Fruit fly (Drosophila melanogaster) whole organism, embryonic: ENCODE measurements around the gene CG3603.
A peak's percentile ranks its signal among the peaks of the same experiment; 100 is the strongest.

Source experiments
- Asciz ChIP-seq: fragments of 200-800 bp; sonication (Bioruptor generic); optimal IDR thresholded peaks from 2 replicates; lab custom pipeline; 2017; ENCODE audit warnings: missing biosample characterization, mild to moderate bottlenecking, missing genetic modification characterization, missing genetic modification reagents
- C15 ChIP-seq: fragments of 200-800 bp; sonication (Bioruptor generic); IDR thresholded peaks from 3 replicates; pipeline ENCODE4 v1.3.6; 2022; ENCODE audit warnings: missing biosample characterization, missing genetic modification characterization
- CG10267 ChIP-seq: fragments of 200-800 bp; sonication (Bioruptor generic); optimal IDR thresholded peaks from 2 replicates; lab custom pipeline; 2018; ENCODE audit warnings: missing biosample characterization, mild to moderate bottlenecking, missing genetic modification characterization, moderate library complexity
- CG10543 ChIP-seq: fragments of 200-800 bp; sonication (Bioruptor generic); optimal IDR thresholded peaks from 3 replicates; lab custom pipeline; 2017; ENCODE audit warnings: missing biosample characterization, mild to moderate bottlenecking, missing genetic modification characterization, moderate library complexity
- CG10565 ChIP-seq: fragments of 200-800 bp; sonication (Bioruptor generic); optimal IDR thresholded peaks from 3 replicates; lab custom pipeline; 2016; ENCODE audit warnings: missing biosample characterization, mild to moderate bottlenecking, missing genetic modification characterization
- CG11695 ChIP-seq: fragments of 200-800 bp; sonication (Bioruptor generic); IDR thresholded peaks from 3 replicates; pipeline ENCODE4 v1.3.6; 2022; ENCODE audit warnings: missing biosample characterization, missing genetic modification characterization
- CG11723 ChIP-seq: fragments of 200-800 bp; sonication (Bioruptor generic); optimal IDR thresholded peaks from 2 replicates; lab custom pipeline; 2017; ENCODE audit warnings: missing biosample characterization, mild to moderate bottlenecking, missing genetic modification characterization
- CG1603 ChIP-seq: fragments of 200-800 bp; sonication (Bioruptor generic); optimal IDR thresholded peaks from 2 replicates; lab custom pipeline; 2019; ENCODE audit warnings: missing biosample characterization, mild to moderate bottlenecking, missing genetic modification characterization, moderate library complexity
- CG16779 ChIP-seq: fragments of 200-800 bp; sonication (Bioruptor generic); IDR thresholded peaks from 2 replicates; pipeline ENCODE4 v1.3.6; 2022; ENCODE audit warnings: missing biosample characterization, missing genetic modification characterization
- CG17186 ChIP-seq: fragments of 200-800 bp; sonication (Bioruptor generic); optimal IDR thresholded peaks from 3 replicates; lab custom pipeline; 2017; ENCODE audit warnings: missing biosample characterization, missing genetic modification reagents, missing genetic modification characterization
- CG18262 ChIP-seq: fragments of 200-800 bp; optimal IDR thresholded peaks from 3 replicates; lab custom pipeline; 2019; ENCODE audit warnings: missing biosample characterization, mild to moderate bottlenecking, missing genetic modification characterization, moderate library complexity
- CG18476 ChIP-seq: fragments of 200-800 bp; sonication (Bioruptor generic); optimal IDR thresholded peaks from 2 replicates; lab custom pipeline; 2016; ENCODE audit warnings: missing biosample characterization, mild to moderate bottlenecking, missing genetic modification characterization
- CG31388 ChIP-seq: fragments of 200-800 bp; sonication (Bioruptor generic); optimal IDR thresholded peaks from 2 replicates; lab custom pipeline; 2016; ENCODE audit warnings: missing biosample characterization, missing genetic modification characterization
- CG3281 ChIP-seq: fragments of 200-800 bp; sonication (Bioruptor generic); optimal IDR thresholded peaks from 3 replicates; lab custom pipeline; 2017; ENCODE audit warnings: missing biosample characterization, mild to moderate bottlenecking, missing genetic modification characterization
- CG4424 ChIP-seq: fragments of 200-800 bp; sonication (Bioruptor generic); optimal IDR thresholded peaks from 3 replicates; lab custom pipeline; 2016; ENCODE audit warnings: missing biosample characterization, missing genetic modification characterization
- CG4820 ChIP-seq: fragments of 200-800 bp; sonication (Bioruptor generic); optimal IDR thresholded peaks from 3 replicates; lab custom pipeline; 2016; ENCODE audit warnings: missing biosample characterization, missing genetic modification characterization
- CG5245 ChIP-seq: fragments of 200-800 bp; sonication (Bioruptor generic); optimal IDR thresholded peaks from 3 replicates; lab custom pipeline; 2016; ENCODE audit warnings: missing biosample characterization, missing genetic modification characterization
- CG6272 ChIP-seq: fragments of 200-800 bp; sonication (Bioruptor generic); IDR thresholded peaks from 2 replicates; pipeline ENCODE4 v1.3.6; 2022; ENCODE audit warnings: missing biosample characterization, missing genetic modification characterization
- CG6791 ChIP-seq: fragments of 200-800 bp; sonication (Bioruptor generic); IDR thresholded peaks from 3 replicates; pipeline ENCODE4 v1.3.6; 2022; ENCODE audit warnings: missing biosample characterization, missing genetic modification characterization; ENCODE audit not compliant: partially characterized antibody
- CG7556 ChIP-seq: fragments of 200-800 bp; sonication (Bioruptor generic); optimal IDR thresholded peaks from 2 replicates; lab custom pipeline; 2017; ENCODE audit warnings: missing biosample characterization, mild to moderate bottlenecking, missing genetic modification characterization
- CG7786 ChIP-seq: fragments of 200-800 bp; sonication (Bioruptor generic); optimal IDR thresholded peaks from 2 replicates; lab custom pipeline; 2016; ENCODE audit warnings: missing biosample characterization, missing genetic modification characterization
- Camta ChIP-seq: fragments of 200-800 bp; sonication (Bioruptor generic); optimal IDR thresholded peaks from 2 replicates; lab custom pipeline; 2016; ENCODE audit warnings: missing biosample characterization, missing genetic modification characterization
- Dek ChIP-seq: fragments of 200-800 bp; sonication (Bioruptor generic); optimal IDR thresholded peaks from 3 replicates; lab custom pipeline; 2019; ENCODE audit warnings: missing biosample characterization, mild to moderate bottlenecking, missing genetic modification characterization, moderate library complexity
- HLH4C ChIP-seq: fragments of 200-800 bp; sonication (Bioruptor generic); IDR thresholded peaks from 3 replicates; pipeline ENCODE4 v1.3.6; 2022; ENCODE audit warnings: missing biosample characterization, missing genetic modification characterization; ENCODE audit not compliant: partially characterized antibody
- HLHmδ ChIP-seq: fragments of 200-800 bp; sonication (Bioruptor generic); optimal IDR thresholded peaks from 2 replicates; lab custom pipeline; 2018; ENCODE audit warnings: missing biosample characterization, mild to moderate bottlenecking, missing genetic modification characterization, moderate library complexity
- Hr51 ChIP-seq, 2 experiments: fragments of 200-800 bp; sonication (Bioruptor generic); optimal IDR thresholded peaks; 2 replicates in 1 of 2; 3 replicates in 1 of 2; lab custom pipeline; 2016 to 2018; ENCODE audit warnings: missing biosample characterization in 2 of 2, missing genetic modification characterization in 2 of 2, mild to moderate bottlenecking in 1 of 2, moderate library complexity in 1 of 2
- Med ChIP-seq: fragments of 200-800 bp; sonication (Bioruptor generic); peaks from one replicate; lab custom pipeline; 2016; ENCODE audit warnings: missing biosample characterization, missing genetic modification characterization, mild to moderate bottlenecking, inconsistent platforms, moderate library complexity
- Nf-YC ChIP-seq: fragments of 200-800 bp; optimal IDR thresholded peaks from 3 replicates; lab custom pipeline; 2019; ENCODE audit warnings: missing biosample characterization, mild to moderate bottlenecking, missing genetic modification characterization, moderate library complexity
- TFAM ChIP-seq: fragments of 200-800 bp; sonication (Bioruptor generic); optimal IDR thresholded peaks from 2 replicates; lab custom pipeline; 2017; ENCODE audit warnings: missing biosample characterization, missing genetic modification characterization, inconsistent platforms
- ato ChIP-seq: fragments of 200-800 bp; sonication (Bioruptor generic); IDR thresholded peaks from 2 replicates; pipeline ENCODE4 v1.3.6; 2022; ENCODE audit warnings: missing biosample characterization, missing genetic modification characterization; ENCODE audit not compliant: partially characterized antibody
- az2 ChIP-seq: fragments of 200-800 bp; sonication (Bioruptor generic); optimal IDR thresholded peaks from 3 replicates; lab custom pipeline; 2016; ENCODE audit warnings: missing biosample characterization, missing genetic modification characterization
- bab2 ChIP-seq: fragments of 200-800 bp; sonication (Bioruptor generic); optimal IDR thresholded peaks from 2 replicates; lab custom pipeline; 2016; ENCODE audit warnings: missing biosample characterization, missing genetic modification characterization
- bcd ChIP-seq: fragments of 200-800 bp; sonication (Bioruptor generic); optimal IDR thresholded peaks from 2 replicates; lab custom pipeline; 2017; ENCODE audit warnings: missing biosample characterization, mild to moderate bottlenecking, missing genetic modification characterization
- cad ChIP-seq: fragments of >200 bp; optimal IDR thresholded peaks from 2 replicates; lab custom pipeline; 2017; ENCODE audit warnings: missing biosample characterization, missing genetic modification characterization
- cas ChIP-seq: fragments of 200-800 bp; sonication (Bioruptor generic); IDR thresholded peaks from 2 replicates; pipeline ENCODE4 v1.3.6; 2022; ENCODE audit warnings: missing biosample characterization, missing genetic modification characterization
- chinmo ChIP-seq: fragments of 200-800 bp; sonication (Bioruptor generic); IDR thresholded peaks from 4 replicates; pipeline ENCODE4 v1.3.6; 2022; ENCODE audit warnings: missing biosample characterization, missing genetic modification characterization; ENCODE audit not compliant: partially characterized antibody
- crol ChIP-seq: fragments of 200-800 bp; sonication (Bioruptor generic); IDR thresholded peaks from 2 replicates; pipeline ENCODE4 v1.3.6; 2022; ENCODE audit warnings: missing biosample characterization, missing genetic modification characterization
- dati ChIP-seq: fragments of 200-800 bp; sonication (Bioruptor generic); IDR thresholded peaks from 2 replicates; pipeline ENCODE4 v1.3.6; 2022; ENCODE audit warnings: missing biosample characterization, missing genetic modification characterization
- dmrt11E ChIP-seq: fragments of 200-800 bp; sonication (Bioruptor generic); optimal IDR thresholded peaks from 3 replicates; lab custom pipeline; 2018; ENCODE audit warnings: missing biosample characterization, mild to moderate bottlenecking, missing genetic modification characterization, moderate library complexity
- esg ChIP-seq: fragments of 200-800 bp; sonication (Bioruptor generic); conservative IDR thresholded peaks from 2 replicates; pipeline ENCODE4 v1.3.6; 2022; ENCODE audit warnings: missing biosample characterization, missing genetic modification characterization
- gcm ChIP-seq: fragments of 200-800 bp; sonication (Bioruptor generic); optimal IDR thresholded peaks from 2 replicates; lab custom pipeline; 2019; ENCODE audit warnings: missing biosample characterization, mild to moderate bottlenecking, missing genetic modification characterization, moderate library complexity
- gem ChIP-seq: fragments of 200-800 bp; sonication (Bioruptor generic); optimal IDR thresholded peaks from 2 replicates; lab custom pipeline; 2019; ENCODE audit warnings: missing biosample characterization, mild to moderate bottlenecking, missing genetic modification characterization, moderate library complexity
- mam ChIP-seq: fragments of 200-800 bp; sonication (Bioruptor generic); optimal IDR thresholded peaks from 3 replicates; lab custom pipeline; 2016; ENCODE audit warnings: missing biosample characterization, missing genetic modification characterization
- otp ChIP-seq: fragments of 200-800 bp; sonication (Bioruptor generic); IDR thresholded peaks from 3 replicates; pipeline ENCODE4, ENCODE4 v1.3.6; 2022; ENCODE audit warnings: missing biosample characterization, missing genetic modification characterization
- pita ChIP-seq: fragments of 200-800 bp; sonication (Bioruptor generic); optimal IDR thresholded peaks from 2 replicates; lab custom pipeline; 2017; ENCODE audit warnings: missing biosample characterization, mild to moderate bottlenecking, missing genetic modification characterization
- pum ChIP-seq: fragments of 200-800 bp; sonication (Bioruptor generic); optimal IDR thresholded peaks from 2 replicates; lab custom pipeline; 2016; ENCODE audit warnings: missing biosample characterization, missing genetic modification characterization
- row ChIP-seq: fragments of 200-800 bp; sonication (Bioruptor generic); IDR thresholded peaks from 3 replicates; pipeline ENCODE4 v1.3.6; 2022; ENCODE audit warnings: missing biosample characterization, missing genetic modification characterization
- scrt ChIP-seq: fragments of 200-800 bp; sonication (Bioruptor generic); optimal IDR thresholded peaks from 2 replicates; lab custom pipeline; 2018; ENCODE audit warnings: missing biosample characterization, mild to moderate bottlenecking, missing genetic modification characterization, moderate library complexity
- so ChIP-seq: fragments of 200-800 bp; sonication (Bioruptor generic); IDR thresholded peaks from 3 replicates; pipeline ENCODE4 v1.3.6; 2022; ENCODE audit warnings: missing biosample characterization, missing genetic modification characterization
- wdn ChIP-seq: fragments of 200-800 bp; sonication (Bioruptor generic); IDR thresholded peaks from 2 replicates; pipeline ENCODE4 v1.3.6; 2022; ENCODE audit warnings: missing biosample characterization, missing genetic modification characterization

CG3603 gene

dm6 chrX:2993098-2993773 lies 45.4 kb downstream of the CG3603 start (continued):
- no peak for TF ChIP-seq Camta (GFP tag; lab: Kevin White, UChicago)
- no peak for TF ChIP-seq wdn (GFP tag; lab: Robert Waterston, UW)
- TF ChIP-seq gem = peak; percentile 60
- TF ChIP-seq cad (GFP tag; lab: Kevin White, UChicago) = no peak
- no peak; the same call in 2 of the 3 replicates for TF ChIP-seq CG11695
- TF ChIP-seq CG3281 (GFP tag; lab: Kevin White, UChicago) = peak; percentile 2
- TF ChIP-seq CG17186 (GFP tag; lab: Kevin White, UChicago) = no peak
- no peak; the same call in 2 of the 3 replicates for TF ChIP-seq so (GFP tag; lab: Robert Waterston, UW)
- no peak for TF ChIP-seq gcm (GFP tag; lab: Kevin White, UChicago)
- TF ChIP-seq CG11723 (GFP tag; lab: Kevin White, UChicago) = no peak
- no peak for TF ChIP-seq bab2 (GFP tag; lab: Kevin White, UChicago)
- TF ChIP-seq crol = no peak
- peak; percentile 17 for TF ChIP-seq CG7556 (GFP tag; lab: Kevin White, UChicago)
- no peak for TF ChIP-seq scrt (GFP tag; lab: Kevin White, UChicago)
- TF ChIP-seq Dek (tag; lab: Kevin White, UChicago) = peak; percentile 10
- no peak for TF ChIP-seq HLH4C
- TF ChIP-seq CG10267 = no peak
- TF ChIP-seq ato (GFP tag; lab: Robert Waterston, UW) = no peak
- TF ChIP-seq az2 (GFP tag; lab: Kevin White, UChicago) = no peak
- TF ChIP-seq TFAM (GFP tag; lab: Kevin White, UChicago) = no peak
- TF ChIP-seq Asciz (GFP tag; lab: Kevin White, UChicago) = no peak
- TF ChIP-seq dmrt11E = no peak
- no peak for TF ChIP-seq esg (GFP tag; lab: Robert Waterston, UW)
- peak; percentile 9 for TF ChIP-seq CG18262 (tag; lab: Kevin White, UChicago)
- no peak for TF ChIP-seq CG4820 (GFP tag; lab: Kevin White, UChicago)
- TF ChIP-seq C15 (GFP tag; lab: Robert Waterston, UW) = no peak
- no peak for TF ChIP-seq CG6272
- TF ChIP-seq Hr51 (GFP tag; optimal IDR thresholded peaks at IDR 0.05; lab: Kevin White, UChicago) = peak in 1 of 2 experiments; percentile 72
- TF ChIP-seq chinmo (GFP tag; lab: Robert Waterston, UW) = 0 out of 4 replicates have a peak, but pooled peaks have one; percentile 40
- no peak for TF ChIP-seq pita (GFP tag; lab: Kevin White, UChicago)
- TF ChIP-seq CG10565 (GFP tag; lab: Kevin White, UChicago) = no peak
- no peak for TF ChIP-seq dati (GFP tag; lab: Robert Waterston, UW)
- TF ChIP-seq CG7786 (GFP tag; lab: Kevin White, UChicago) = no peak
- TF ChIP-seq pum (GFP tag; lab: Kevin White, UChicago) = no peak
- peak; percentile 4 for TF ChIP-seq CG1603 (tag; lab: Kevin White, UChicago)
- TF ChIP-seq CG6791 (GFP tag; lab: Robert Waterston, UW) = no peak
- TF ChIP-seq CG31388 = no peak
- no peak for TF ChIP-seq CG4424 (GFP tag; lab: Kevin White, UChicago)
- peak; percentile 72 for TF ChIP-seq Med (GFP tag; lab: Kevin White, UChicago)
- TF ChIP-seq otp (GFP tag; lab: Robert Waterston, UW) = no peak
- no peak for TF ChIP-seq HLHmδ
- peak; percentile 7 for TF ChIP-seq Nf-YC
- peak; percentile 40; the same call in 1 of the 3 replicates for TF ChIP-seq row (GFP tag; lab: Robert Waterston, UW)
- no peak for TF ChIP-seq CG16779
- TF ChIP-seq CG18476 (GFP tag; lab: Kevin White, UChicago) = no peak
- peak; percentile 21 for TF ChIP-seq mam
- peak; percentile 0 for TF ChIP-seq bcd
- no peak for TF ChIP-seq CG10543 (GFP tag; lab: Kevin White, UChicago)
- no peak for TF ChIP-seq cas (GFP tag; lab: Robert Waterston, UW)
- TF ChIP-seq CG5245 = no peak
